Fruit fly (Drosophila melanogaster): ENCODE measurements around the gene CG5707.

CG5707 gene

DNA sequence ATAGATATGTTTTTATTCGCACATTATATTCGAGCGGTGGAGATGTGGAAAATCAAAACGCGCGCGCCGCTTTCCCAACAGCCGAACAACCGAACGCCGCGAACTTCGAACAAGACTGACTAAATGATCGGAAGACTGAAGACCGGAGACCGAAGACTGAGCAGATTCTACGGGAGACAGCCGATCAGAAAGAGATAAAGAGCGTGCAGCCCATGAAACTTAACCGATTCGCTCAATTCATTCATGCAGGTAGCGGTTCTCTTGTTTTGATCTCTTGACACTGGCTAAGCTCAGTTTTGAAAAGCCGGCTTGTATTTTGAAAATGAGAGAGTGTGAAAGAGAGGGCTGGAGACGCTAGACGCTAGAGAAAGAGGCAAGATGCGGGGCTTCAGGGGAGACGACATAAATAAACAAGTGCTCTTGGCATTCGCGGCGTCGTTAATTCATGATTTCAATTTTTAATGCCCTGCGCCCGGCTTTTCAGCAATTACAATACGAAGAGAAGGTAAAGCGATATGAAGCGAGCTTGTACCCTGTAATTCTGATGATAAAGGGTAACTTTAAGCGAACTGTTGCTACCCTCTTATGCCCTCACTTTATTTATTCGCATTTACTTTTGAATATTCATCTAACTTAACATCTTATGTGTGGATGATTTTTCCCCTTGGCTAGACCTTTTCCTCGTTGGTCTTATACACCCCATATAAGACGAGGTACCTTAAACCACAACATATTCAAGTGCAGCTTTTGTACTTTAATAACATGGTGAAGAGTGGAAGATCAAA lies 40.2 kb downstream of the CG5707 start, which contains the start of gene zormin (continued):
- TF ChIP-seq Trl (optimal IDR thresholded peaks at IDR 0.05): peak; percentile 85 to 95
- TF ChIP-seq Trl (GFP tag; optimal IDR thresholded peaks at IDR 0.05): peak; percentile 7
- TF ChIP-seq lmd (GFP tag; IDR thresholded peaks at IDR 0.05): peak; percentile 26; the same call in 1 of the 2 replicates
- peak; percentile 36 for TF ChIP-seq lbe (GFP tag; optimal IDR thresholded peaks at IDR 0.05)
- TF ChIP-seq Side (GFP tag; optimal IDR thresholded peaks at IDR 0.05): no peak
- TF ChIP-seq pum (GFP tag; optimal IDR thresholded peaks at IDR 0.05): peak; percentile 33
- peak; percentile 20 for TF ChIP-seq gcm (GFP tag; optimal IDR thresholded peaks at IDR 0.05)
- peak; percentile 15; the same call in 1 of the 2 replicates for TF ChIP-seq NFAT (GFP tag; IDR thresholded peaks at IDR 0.05)
- peak; percentile 19 for TF ChIP-seq CG10979 (tag; optimal IDR thresholded peaks at IDR 0.05)
- TF ChIP-seq so (GFP tag; IDR thresholded peaks at IDR 0.05): 0 out of 3 replicates have a peak, but pooled peaks have one; percentile 10
- TF ChIP-seq Myb (GFP tag; optimal IDR thresholded peaks at IDR 0.05): no peak
- TF ChIP-seq tx (GFP tag; optimal IDR thresholded peaks at IDR 0.05): no peak
- TF ChIP-seq crol (GFP tag; IDR thresholded peaks at IDR 0.05): peak; percentile 76
- TF ChIP-seq tup (GFP tag; optimal IDR thresholded peaks at IDR 0.05): no peak
- TF ChIP-seq Blimp-1 (GFP tag; optimal IDR thresholded peaks at IDR 0.05): peak; percentile 41
- peak; percentile 52; the same call in 1 of the 4 replicates for TF ChIP-seq Dll (GFP tag; IDR thresholded peaks at IDR 0.05; ENCODE audit: partially characterized antibody)
- peak; percentile 60; the same call in 1 of the 2 replicates for TF ChIP-seq Ptx1 (GFP tag; IDR thresholded peaks at IDR 0.05)
- peak; percentile 15 for TF ChIP-seq Hsf (GFP tag; optimal IDR thresholded peaks at IDR 0.05)
- TF ChIP-seq Dp (GFP tag; optimal IDR thresholded peaks at IDR 0.05): peak; percentile 20
- peak; percentile 77 for TF ChIP-seq Deaf1 (tag; optimal IDR thresholded peaks at IDR 0.05)
- peak; percentile 10 for TF ChIP-seq D19A (tag; optimal IDR thresholded peaks at IDR 0.05)
- TF ChIP-seq lab (GFP tag; optimal IDR thresholded peaks at IDR 0.05): peak; percentile 32
- TF ChIP-seq CG2678 (tag; optimal IDR thresholded peaks at IDR 0.05): peak; percentile 42
- TF ChIP-seq CG1233 (GFP tag; optimal IDR thresholded peaks at IDR 0.05): no peak
- TF ChIP-seq tgo (GFP tag; IDR thresholded peaks at IDR 0.05): peak; percentile 61; the same call in 2 of the 3 replicates
- no peak for TF ChIP-seq CG12071 (GFP tag; optimal IDR thresholded peaks at IDR 0.05)
- TF ChIP-seq CG17361 (GFP tag; IDR thresholded peaks at IDR 0.05): 0 out of 3 replicates have a peak, but pooled peaks have one; percentile 26
- peak; percentile 78 for TF ChIP-seq sens (GFP tag)
- peak; percentile 47 for TF ChIP-seq gem (tag; optimal IDR thresholded peaks at IDR 0.05)
- peak; percentile 41 for TF ChIP-seq CG10543 (GFP tag; optimal IDR thresholded peaks at IDR 0.05)
- TF ChIP-seq Hr51 (GFP tag; optimal IDR thresholded peaks at IDR 0.05): peak in 1 of 2 experiments; percentile 35
- TF ChIP-seq Antp (GFP tag; optimal IDR thresholded peaks at IDR 0.05): peak; percentile 43
- peak; percentile 39 for TF ChIP-seq corto (GFP tag; optimal IDR thresholded peaks at IDR 0.05)
- peak; percentile 22 for TF ChIP-seq btn (GFP tag; optimal IDR thresholded peaks at IDR 0.05)
- peak; percentile 59 for TF ChIP-seq bab2 (GFP tag; optimal IDR thresholded peaks at IDR 0.05)
- TF ChIP-seq fd96Cb (tag; optimal IDR thresholded peaks at IDR 0.05): peak; percentile 50
- peak; percentile 93 for TF ChIP-seq D19B (GFP tag; optimal IDR thresholded peaks at IDR 0.05)
- TF ChIP-seq CG31441 (GFP tag; IDR thresholded peaks at IDR 0.05): 0 out of 2 replicates have a peak, but pooled peaks have one; percentile 19
- 0 out of 2 replicates have a peak, but pooled peaks have one; percentile 26 for TF ChIP-seq Rx (GFP tag; IDR thresholded peaks at IDR 0.05)
- TF ChIP-seq CG15601 (tag; optimal IDR thresholded peaks at IDR 0.05): no peak
- peak; percentile 13; the same call in 1 of the 2 replicates for TF ChIP-seq E2f2 (GFP tag; IDR thresholded peaks at IDR 0.05)
- peak; percentile 44; the same call in 1 of the 2 replicates for TF ChIP-seq unc-4 (GFP tag; IDR thresholded peaks at IDR 0.05; ENCODE audit: partially characterized antibody)
- TF ChIP-seq mam (GFP tag; optimal IDR thresholded peaks at IDR 0.05): peak; percentile 20
- peak; percentile 69 for TF ChIP-seq vvl (GFP tag; IDR thresholded peaks at IDR 0.05)
- TF ChIP-seq H2.0 (GFP tag; IDR thresholded peaks at IDR 0.05): peak; percentile 21; the same call in 1 of the 2 replicates
- 0 out of 2 replicates have a peak, but pooled peaks have one; percentile 28 for TF ChIP-seq ttk (GFP tag; IDR thresholded peaks at IDR 0.05)
- no peak for TF ChIP-seq CG8944 (GFP tag; optimal IDR thresholded peaks at IDR 0.05)
- TF ChIP-seq Eip74EF (GFP tag; optimal IDR thresholded peaks at IDR 0.05): peak in 1 of 2 experiments; percentile 41
